Fruit fly (Drosophila melanogaster) whole organism, adult: ENCODE data around the gene Hira.

ENCODE experiments used
- CG11617 ChIP-seq: fragments of 200-800 bp; sonication (Bioruptor generic); optimal IDR thresholded peaks from 2 replicates; lab custom pipeline; 2017; ENCODE audit warnings: mild to moderate bottlenecking, missing biosample characterization, missing genetic modification reagents, missing genetic modification characterization
- CG12768 ChIP-seq: fragments of 200-800 bp; sonication (Bioruptor generic); optimal IDR thresholded peaks from 2 replicates; lab custom pipeline; 2017; ENCODE audit warnings: missing biosample characterization, missing genetic modification characterization, mild to moderate bottlenecking, moderate library complexity, missing genetic modification reagents
- CG14711 ChIP-seq: fragments of 200-800 bp; sonication (Bioruptor generic); optimal IDR thresholded peaks from 2 replicates; lab custom pipeline; 2018; ENCODE audit warnings: missing biosample characterization, mild to moderate bottlenecking, missing genetic modification characterization, moderate library complexity
- CG1620 ChIP-seq: fragments of 200-800 bp; sonication (Bioruptor generic); optimal IDR thresholded peaks from 2 replicates; lab custom pipeline; 2016; ENCODE audit warnings: missing biosample characterization, missing genetic modification characterization
- CG33017 ChIP-seq: fragments of 200-800 bp; sonication (Bioruptor generic); optimal IDR thresholded peaks from 2 replicates; lab custom pipeline; 2018; ENCODE audit warnings: missing biosample characterization, mild to moderate bottlenecking, missing genetic modification characterization, moderate library complexity
- CG5204 ChIP-seq: fragments of 200-800 bp; sonication (Bioruptor generic); optimal IDR thresholded peaks from 2 replicates; lab custom pipeline; 2016; ENCODE audit warnings: missing biosample characterization, missing genetic modification characterization
- CG7045 ChIP-seq: fragments of 200-800 bp; sonication (Bioruptor generic); optimal IDR thresholded peaks from 2 replicates; lab custom pipeline; 2017; ENCODE audit warnings: missing biosample characterization, mild to moderate bottlenecking, missing genetic modification characterization
- CG7101 ChIP-seq: fragments of 200-800 bp; sonication (Bioruptor generic); optimal IDR thresholded peaks from 2 replicates; lab custom pipeline; 2018; ENCODE audit warnings: missing biosample characterization, mild to moderate bottlenecking, missing genetic modification characterization, moderate library complexity
- Clk ChIP-seq: fragments of 200-800 bp; sonication (Bioruptor generic); optimal IDR thresholded peaks from 2 replicates; lab custom pipeline; 2017; ENCODE audit warnings: missing biosample characterization, missing genetic modification characterization
- Crg-1 ChIP-seq: fragments of 200-800 bp; sonication (Bioruptor generic); optimal IDR thresholded peaks from 2 replicates; lab custom pipeline; 2016; ENCODE audit warnings: missing biosample characterization, missing genetic modification characterization
- Hr96 ChIP-seq: fragments of 200-800 bp; sonication (Bioruptor generic); optimal IDR thresholded peaks from 2 replicates; lab custom pipeline; 2016; ENCODE audit warnings: missing biosample characterization, missing genetic modification characterization
- Mnt ChIP-seq: fragments of 200-800 bp; sonication (Bioruptor generic); optimal IDR thresholded peaks from 2 replicates; lab custom pipeline; 2016; ENCODE audit warnings: missing biosample characterization, mild to moderate bottlenecking, missing genetic modification characterization
- bab1 ChIP-seq: fragments of 200-800 bp; sonication (Bioruptor generic); optimal IDR thresholded peaks from 3 replicates; lab custom pipeline; 2019; ENCODE audit warnings: missing biosample characterization, mild to moderate bottlenecking, missing genetic modification characterization, moderate library complexity
- cic ChIP-seq: fragments of 200-800 bp; sonication (Bioruptor generic); optimal IDR thresholded peaks from 2 replicates; lab custom pipeline; 2017; ENCODE audit warnings: missing biosample characterization, mild to moderate bottlenecking, missing genetic modification characterization, moderate library complexity
- cnc ChIP-seq, 2 experiments: fragments of >200 bp; optimal IDR thresholded peaks; 2 replicates each; lab custom pipeline; 2017
- kay ChIP-seq: fragments of 200-800 bp; sonication (Bioruptor generic); peaks from one replicate; lab custom pipeline; 2016; ENCODE audit warnings: missing biosample characterization, missing genetic modification characterization, borderline replicate concordance
- ovo ChIP-seq: fragments of 200-800 bp; sonication (Bioruptor generic); optimal IDR thresholded peaks from 2 replicates; lab custom pipeline; 2016; ENCODE audit warnings: missing biosample characterization, missing genetic modification characterization
- pad ChIP-seq: fragments of 200-800 bp; sonication (Bioruptor generic); optimal IDR thresholded peaks from 3 replicates; lab custom pipeline; 2017; ENCODE audit warnings: missing biosample characterization, missing genetic modification characterization, mild to moderate bottlenecking, moderate library complexity, missing genetic modification reagents
- tj ChIP-seq: fragments of 200-800 bp; sonication (Bioruptor generic); optimal IDR thresholded peaks from 3 replicates; lab custom pipeline; 2017; ENCODE audit warnings: missing biosample characterization, mild to moderate bottlenecking, missing genetic modification characterization, moderate library complexity
- toe ChIP-seq: fragments of 200-800 bp; sonication (Bioruptor generic); optimal IDR thresholded peaks from 2 replicates; lab custom pipeline; 2016; ENCODE audit warnings: missing biosample characterization, missing genetic modification characterization

Gene Hira

dm6 chrX:7707350-7708241 lies 14.3 kb upstream of the Hira start:
- no peak for TF ChIP-seq ovo (GFP tag; lab: Kevin White, UChicago)
- no peak for TF ChIP-seq Hr96 (GFP tag; lab: Kevin White, UChicago)
- TF ChIP-seq cnc (optimal IDR thresholded peaks at IDR 0.05; lab: Kevin White, UChicago) = no peak
- TF ChIP-seq Mnt = no peak
- no peak for TF ChIP-seq Clk (GFP tag; lab: Kevin White, UChicago)
- TF ChIP-seq CG33017 (tag; lab: Kevin White, UChicago) = no peak
- TF ChIP-seq CG7045 (GFP tag; lab: Kevin White, UChicago) = no peak
- no peak for TF ChIP-seq bab1 (GFP tag; lab: Kevin White, UChicago)
- TF ChIP-seq toe (GFP tag; lab: Kevin White, UChicago) = no peak
- no peak for TF ChIP-seq kay (GFP tag; lab: Kevin White, UChicago)
- no peak for TF ChIP-seq CG12768 (GFP tag; lab: Kevin White, UChicago)
- TF ChIP-seq tj = no peak
- no peak for TF ChIP-seq CG1620 (GFP tag; lab: Kevin White, UChicago)
- no peak for TF ChIP-seq CG14711
- TF ChIP-seq CG7101 (tag; lab: Kevin White, UChicago) = no peak
- TF ChIP-seq cic (GFP tag; lab: Kevin White, UChicago) = no peak

dm6 chrX:7708942-7709707 lies 12.8 kb upstream of the Hira start, which contains the start of gene CHES-1-like:
Gene CHES-1-like (minus strand): TSS chrX:7709385.
- TF ChIP-seq Clk (GFP tag; lab: Kevin White, UChicago) = peak; percentile 66
- TF ChIP-seq CG33017 (tag; lab: Kevin White, UChicago) = peak; percentile 74
- peak; percentile 51 for TF ChIP-seq kay (GFP tag; lab: Kevin White, UChicago)
- TF ChIP-seq CG12768 (GFP tag; lab: Kevin White, UChicago) = peak; percentile 63
- peak; percentile 75 for TF ChIP-seq CG14711
- no peak for TF ChIP-seq cnc (optimal IDR thresholded peaks at IDR 0.05; lab: Kevin White, UChicago)
- peak; percentile 76 for TF ChIP-seq Crg-1 (GFP tag; lab: Kevin White, UChicago)
- TF ChIP-seq CG1620 (GFP tag; lab: Kevin White, UChicago) = peak; percentile 84
- TF ChIP-seq pad = peak; percentile 84
- peak; percentile 70 for TF ChIP-seq cic (GFP tag; lab: Kevin White, UChicago)
- peak; percentile 85 for TF ChIP-seq CG5204 (GFP tag; lab: Kevin White, UChicago)
- TF ChIP-seq CG11617 (GFP tag; lab: Kevin White, UChicago) = peak; percentile 93
- peak; percentile 86 for TF ChIP-seq CG7101 (tag; lab: Kevin White, UChicago)
- peak; percentile 91 for TF ChIP-seq bab1 (GFP tag; lab: Kevin White, UChicago)
- peak; percentile 61 for TF ChIP-seq ovo (GFP tag; lab: Kevin White, UChicago)
- peak; percentile 89 for TF ChIP-seq tj
- TF ChIP-seq Mnt = peak; percentile 72
- peak; percentile 75 for TF ChIP-seq CG7045 (GFP tag; lab: Kevin White, UChicago)
- peak; percentile 72 for TF ChIP-seq toe (GFP tag; lab: Kevin White, UChicago)
- TF ChIP-seq Hr96 (GFP tag; lab: Kevin White, UChicago) = peak; percentile 93

- TF ChIP-seq CG33017 (tag; lab: Kevin White, UChicago) = no peak
- TF ChIP-seq CG7101 (tag; lab: Kevin White, UChicago) = no peak
- no peak for TF ChIP-seq bab1 (GFP tag; lab: Kevin White, UChicago)
- no peak for TF ChIP-seq Clk (GFP tag; lab: Kevin White, UChicago)
- TF ChIP-seq CG11617 (GFP tag; lab: Kevin White, UChicago) = no peak
- TF ChIP-seq Mnt = peak; percentile 14
- TF ChIP-seq Hr96 (GFP tag; lab: Kevin White, UChicago) = no peak
- TF ChIP-seq toe (GFP tag; lab: Kevin White, UChicago) = no peak
- peak; percentile 66 for TF ChIP-seq kay (GFP tag; lab: Kevin White, UChicago)
- TF ChIP-seq tj = no peak
- peak; percentile 84 for TF ChIP-seq ovo (GFP tag; lab: Kevin White, UChicago)
- no peak for TF ChIP-seq Crg-1 (GFP tag; lab: Kevin White, UChicago)
- TF ChIP-seq CG5204 (GFP tag; lab: Kevin White, UChicago) = no peak
- no peak for TF ChIP-seq CG1620 (GFP tag; lab: Kevin White, UChicago)
- peak; percentile 87 for TF ChIP-seq pad
- TF ChIP-seq cnc (optimal IDR thresholded peaks at IDR 0.05; lab: Kevin White, UChicago) = no peak
- no peak for TF ChIP-seq CG7045 (GFP tag; lab: Kevin White, UChicago)
- no peak for TF ChIP-seq CG12768 (GFP tag; lab: Kevin White, UChicago)
- no peak for TF ChIP-seq cic (GFP tag; lab: Kevin White, UChicago)
- TF ChIP-seq CG14711 = no peak
Measured at dm6 chrX:7709708-7710438, 12.0 kb upstream of the Hira start.

- TF ChIP-seq CG12768 (GFP tag; lab: Kevin White, UChicago) = no peak
- no peak for TF ChIP-seq CG7045 (GFP tag; lab: Kevin White, UChicago)
- peak; percentile 34 for TF ChIP-seq pad
- no peak for TF ChIP-seq Clk (GFP tag; lab: Kevin White, UChicago)
- TF ChIP-seq cic (GFP tag; lab: Kevin White, UChicago) = no peak
- TF ChIP-seq Mnt = peak; percentile 81
- no peak for TF ChIP-seq CG11617 (GFP tag; lab: Kevin White, UChicago)
- TF ChIP-seq CG14711 = no peak
- peak; percentile 67 for TF ChIP-seq CG1620 (GFP tag; lab: Kevin White, UChicago)
- TF ChIP-seq kay (GFP tag; lab: Kevin White, UChicago) = peak; percentile 85
- no peak for TF ChIP-seq bab1 (GFP tag; lab: Kevin White, UChicago)
- TF ChIP-seq Crg-1 (GFP tag; lab: Kevin White, UChicago) = peak; percentile 20
- no peak for TF ChIP-seq toe (GFP tag; lab: Kevin White, UChicago)
- TF ChIP-seq CG33017 (tag; lab: Kevin White, UChicago) = no peak
- TF ChIP-seq Hr96 (GFP tag; lab: Kevin White, UChicago) = peak; percentile 26
- TF ChIP-seq cnc (optimal IDR thresholded peaks at IDR 0.05; lab: Kevin White, UChicago) = no peak
- TF ChIP-seq tj = peak; percentile 18
- no peak for TF ChIP-seq CG5204 (GFP tag; lab: Kevin White, UChicago)
- peak; percentile 81 for TF ChIP-seq ovo (GFP tag; lab: Kevin White, UChicago)
- peak; percentile 38 for TF ChIP-seq CG7101 (tag; lab: Kevin White, UChicago)
Measured at dm6 chrX:7710439-7711154, 11.3 kb upstream of the Hira start.
